Worm (Caenorhabditis elegans) whole organism, L4/young adult: ENCODE data around the gene bbs-4.

Source experiments
- W03F9.2 ChIP-seq: fragments of 150-350 bp; optimal IDR thresholded peaks from 2 replicates; lab custom pipeline; 2014; ENCODE audit warnings: missing biosample characterization, missing genetic modification characterization
- dao-5 ChIP-seq: sonication (generic microtip); optimal IDR thresholded peaks from 2 replicates; lab custom pipeline; 2016; ENCODE audit warnings: missing genotype, missing genetic modification characterization, moderate library complexity, missing compliant biosample characterization
- him-1 ChIP-seq: sonication (generic microtip); optimal IDR thresholded peaks from 2 replicates; lab custom pipeline; 2016; ENCODE audit warnings: missing genotype, missing genetic modification reagents, missing genetic modification characterization, missing compliant biosample characterization

The bbs-4 gene

ce11 chrIII:9597044-9597443 is 15.0 kb downstream of the bbs-4 start, which contains the start of gene C48B4.12:
C48B4.12 (plus strand) TSS chrIII:9597344.
- TF ChIP-seq dao-5 (tag; lab: Kevin White, UChicago) (no peak), him-1 (no peak), W03F9.2 (tag; lab: Kevin White, UChicago) (no peak)

ce11 chrIII:9595563-9595962 is 16.4 kb downstream of the bbs-4 start, which contains the start of gene rom-2:
rom-2 (minus strand) TSS chrIII:9595663.
- TF ChIP-seq W03F9.2 (tag; lab: Kevin White, UChicago) (no peak), dao-5 (tag; lab: Kevin White, UChicago) (no peak), him-1 (no peak)

DNA sequence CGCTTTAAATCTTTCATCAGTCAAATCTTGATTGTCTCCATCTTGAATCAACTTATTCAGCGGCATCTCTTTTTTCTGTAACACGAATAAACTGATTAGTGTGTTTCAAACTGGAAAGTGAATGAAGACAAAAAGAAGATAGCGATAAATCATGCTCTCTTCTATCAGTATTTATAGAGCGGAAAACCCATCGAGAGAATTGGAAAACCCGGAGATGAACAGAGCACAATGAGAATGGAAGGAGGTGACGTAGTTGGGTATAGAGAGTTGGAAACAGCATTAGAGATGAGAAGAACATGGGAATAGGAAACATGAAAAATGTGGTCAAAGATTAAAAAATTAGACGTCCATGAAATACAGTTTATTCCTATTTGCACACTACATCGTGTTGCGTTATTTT is 19.9 kb downstream of the bbs-4 start, which contains the start of gene acox-1.5:
acox-1.5 (minus strand) TSS at position 75 of the 400 bp plus-strand sequence.
- TF ChIP-seq him-1 (no peak), W03F9.2 (tag; lab: Kevin White, UChicago) (no peak), dao-5 (tag; lab: Kevin White, UChicago) (no peak)

DNA sequence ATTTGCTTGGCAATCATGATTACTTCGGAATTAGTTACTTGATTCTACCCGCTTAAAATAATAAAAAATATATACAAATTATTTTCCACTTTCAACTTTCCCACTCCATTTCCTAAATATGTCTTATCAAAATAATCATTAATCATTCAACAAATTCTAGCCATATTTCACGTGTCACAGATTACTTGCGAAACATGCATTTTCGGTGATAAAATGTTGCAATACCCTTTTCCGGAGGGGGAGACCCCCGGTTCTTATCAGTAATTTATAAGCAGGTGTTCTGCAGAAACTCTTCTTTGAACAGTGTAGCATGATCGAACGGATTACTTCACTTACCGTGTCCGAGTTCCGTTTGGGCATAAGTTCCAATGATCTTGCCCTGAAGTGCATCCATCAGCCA is 21.8 kb downstream of the bbs-4 start:
- TF ChIP-seq him-1 (no peak), dao-5 (tag; lab: Kevin White, UChicago) (no peak), W03F9.2 (tag; lab: Kevin White, UChicago) (no peak)

- TF ChIP-seq him-1 (no peak), W03F9.2 (tag; lab: Kevin White, UChicago) (no peak), dao-5 (tag; lab: Kevin White, UChicago) (no peak)
Measured at ce11 chrIII:9585314-9585713, 26.7 kb downstream of the bbs-4 start.

ce11 chrIII:9583224-9583623 is 28.8 kb downstream of the bbs-4 start:
- no peak for TF ChIP-seq him-1
- TF ChIP-seq dao-5 (tag; lab: Kevin White, UChicago) = no peak
- TF ChIP-seq W03F9.2 (tag; lab: Kevin White, UChicago) = no peak

DNA sequence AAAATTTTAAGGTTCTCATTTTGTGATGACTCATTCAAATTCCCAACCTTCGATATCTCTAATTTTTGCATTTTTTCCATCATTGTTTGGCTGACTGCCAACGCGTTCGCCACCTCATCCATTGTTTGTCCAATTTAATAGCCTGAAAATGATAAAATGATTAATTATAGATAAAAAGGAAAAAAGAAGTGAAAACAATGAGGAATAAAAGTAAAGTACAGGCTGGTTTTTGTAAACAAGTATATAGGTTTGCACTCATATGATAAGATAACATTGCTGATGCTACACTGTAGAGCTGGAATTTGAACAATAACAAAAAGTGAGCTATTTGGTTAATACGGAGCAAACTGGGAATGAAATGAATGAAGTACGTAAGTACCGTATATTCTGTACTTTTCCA is 29.8 kb downstream of the bbs-4 start, which contains the start of gene C48B4.3:
C48B4.3 (minus strand) TSS at position 149 of the 400 bp plus-strand sequence.
- TF ChIP-seq W03F9.2 (tag; lab: Kevin White, UChicago) (no peak), dao-5 (tag; lab: Kevin White, UChicago) (no peak), him-1 (no peak)

DNA sequence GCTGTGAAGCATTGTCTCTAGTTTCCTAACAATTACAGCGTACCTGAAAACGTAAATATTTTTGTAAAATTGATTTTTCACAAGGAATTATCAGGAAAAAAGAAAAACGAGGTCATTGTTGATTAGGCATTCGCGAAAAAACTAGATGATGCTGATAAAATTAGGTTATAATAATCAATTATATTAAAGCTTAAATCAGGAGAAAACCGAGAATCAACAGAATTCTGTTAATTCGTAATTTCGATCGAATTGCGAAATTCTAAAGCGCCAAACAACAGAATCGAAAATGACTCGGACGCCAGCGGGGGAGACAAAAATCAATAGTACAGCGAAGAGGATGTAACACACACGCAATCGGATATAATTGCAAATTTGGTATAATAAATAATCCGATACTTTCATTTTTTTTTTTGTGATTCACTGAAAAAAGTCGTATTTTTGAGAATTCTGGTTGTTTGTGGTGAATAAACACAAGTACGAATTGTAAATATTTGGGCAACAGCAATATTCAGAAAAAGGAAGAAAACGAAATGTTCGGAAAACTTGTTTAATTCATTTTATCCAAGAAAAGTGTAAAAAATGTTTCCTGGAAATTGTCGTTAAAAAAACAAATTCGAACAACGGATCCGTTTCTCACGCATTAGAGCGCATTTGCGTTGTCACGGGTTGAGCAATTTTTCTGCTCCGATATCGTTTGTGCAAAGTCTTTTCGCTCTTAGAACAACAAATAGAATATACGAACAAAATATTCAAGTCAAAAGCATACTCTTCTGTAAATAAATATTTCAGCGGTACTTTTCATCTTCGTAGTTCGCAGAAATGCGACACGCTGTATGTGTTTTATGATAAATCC is 31.7 kb downstream of the bbs-4 start, which contains the start of gene ced-7:
ced-7 (minus strand) TSS at position 51 of the 853 bp plus-strand sequence.
- no peak for TF ChIP-seq him-1
- TF ChIP-seq dao-5 (tag; lab: Kevin White, UChicago) = no peak
- no peak for TF ChIP-seq W03F9.2 (tag; lab: Kevin White, UChicago)

- TF ChIP-seq dao-5 (tag; lab: Kevin White, UChicago) (no peak), W03F9.2 (tag; lab: Kevin White, UChicago) (no peak), him-1 (no peak)
Measured at ce11 chrIII:9570869-9571268, 41.1 kb downstream of the bbs-4 start.

DNA sequence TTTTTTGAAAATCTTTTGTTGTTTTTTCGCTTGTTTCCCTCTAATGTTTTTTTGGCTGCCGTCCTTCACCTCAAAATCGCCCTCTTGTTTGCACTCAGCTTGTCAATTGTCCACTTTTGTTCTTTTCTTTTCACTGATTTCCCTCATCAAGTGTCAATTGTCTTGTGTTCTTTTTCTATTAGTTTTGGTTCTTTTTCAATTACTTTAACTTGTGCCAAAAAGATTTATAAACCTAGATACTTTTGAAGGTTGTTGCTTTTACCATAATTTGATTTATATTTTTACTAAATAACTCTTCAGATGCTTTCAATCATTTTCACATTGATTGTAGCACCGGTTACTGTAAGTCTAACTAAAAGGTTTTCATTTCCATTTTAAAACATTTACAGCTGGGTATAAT is 43.5 kb downstream of the bbs-4 start, which contains the start of gene C48B4.13:
C48B4.13 (plus strand) TSS at position 301 of the 400 bp plus-strand sequence.
- TF ChIP-seq dao-5 (tag; lab: Kevin White, UChicago) (no peak), him-1 (no peak), W03F9.2 (tag; lab: Kevin White, UChicago) (no peak)

DNA sequence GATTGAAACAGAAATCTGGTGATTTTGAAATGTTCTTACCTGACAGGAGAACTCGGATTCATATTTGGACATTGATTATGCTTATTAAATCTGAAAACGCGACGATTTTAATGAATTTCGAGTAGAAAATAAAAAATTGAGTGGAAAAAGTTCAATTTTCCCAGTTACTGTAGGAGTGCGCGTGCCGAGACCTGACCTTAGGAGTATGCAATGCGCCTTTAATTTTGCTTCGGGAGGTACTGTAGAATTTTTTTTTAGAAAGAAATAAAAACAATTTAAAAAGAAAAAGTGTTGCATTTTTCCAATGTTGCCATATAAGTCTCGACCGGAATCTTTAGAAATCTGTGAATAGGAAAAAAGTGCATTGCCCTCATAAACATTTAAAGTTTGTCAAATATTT is 46.0 kb downstream of the bbs-4 start, which contains the start of gene C48B4.11:
C48B4.11 (minus strand) TSS at position 143 of the 400 bp plus-strand sequence.
- TF ChIP-seq W03F9.2 (tag; lab: Kevin White, UChicago) (no peak), dao-5 (tag; lab: Kevin White, UChicago) (no peak), him-1 (no peak)

DNA sequence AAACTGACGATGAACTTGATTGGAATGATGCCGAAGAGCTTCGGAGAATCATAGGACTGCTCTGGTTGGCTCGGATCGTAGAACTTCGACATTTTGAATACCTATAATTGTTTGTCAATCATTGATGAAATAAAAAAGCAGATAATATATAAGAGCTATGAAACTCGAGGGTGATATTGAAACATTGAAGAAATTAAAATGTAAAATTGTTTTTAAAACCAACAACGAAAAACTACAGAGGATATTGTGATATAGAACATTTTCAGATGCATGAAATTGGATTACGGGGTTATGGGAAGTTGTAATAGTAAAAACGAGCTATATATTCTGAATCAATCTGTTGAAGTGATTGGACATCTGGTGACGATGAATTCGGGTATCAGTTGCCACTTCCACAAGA is 47.6 kb downstream of the bbs-4 start, which contains the start of gene C48B4.10:
C48B4.10 (minus strand) TSS at position 101 of the 400 bp plus-strand sequence.
- TF ChIP-seq W03F9.2 (tag; lab: Kevin White, UChicago) (no peak), dao-5 (tag; lab: Kevin White, UChicago) (no peak), him-1 (no peak)

DNA sequence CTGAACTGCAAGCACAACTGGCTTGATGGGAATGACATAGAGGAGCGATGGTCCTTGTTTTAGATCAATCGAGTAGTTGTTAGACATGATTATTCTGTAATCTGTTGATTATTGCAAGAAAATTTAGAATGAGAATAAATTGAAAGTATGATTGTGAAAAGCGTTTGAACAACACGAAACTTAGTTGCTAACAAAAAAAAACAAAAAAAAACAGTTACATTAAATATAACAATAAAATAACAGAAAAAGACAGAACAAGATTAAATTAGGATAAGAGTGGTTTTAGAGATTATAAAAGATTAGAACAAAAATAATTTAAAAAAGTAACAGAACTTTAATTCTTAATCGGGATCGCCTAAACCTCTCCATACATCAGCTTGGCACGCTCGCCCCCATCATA is 48.8 kb downstream of the bbs-4 start, which contains the start of gene C48B4.9:
C48B4.9 (minus strand) TSS at position 101 of the 400 bp plus-strand sequence.
- TF ChIP-seq him-1 (no peak), W03F9.2 (tag; lab: Kevin White, UChicago) (no peak), dao-5 (tag; lab: Kevin White, UChicago) (no peak)

DNA sequence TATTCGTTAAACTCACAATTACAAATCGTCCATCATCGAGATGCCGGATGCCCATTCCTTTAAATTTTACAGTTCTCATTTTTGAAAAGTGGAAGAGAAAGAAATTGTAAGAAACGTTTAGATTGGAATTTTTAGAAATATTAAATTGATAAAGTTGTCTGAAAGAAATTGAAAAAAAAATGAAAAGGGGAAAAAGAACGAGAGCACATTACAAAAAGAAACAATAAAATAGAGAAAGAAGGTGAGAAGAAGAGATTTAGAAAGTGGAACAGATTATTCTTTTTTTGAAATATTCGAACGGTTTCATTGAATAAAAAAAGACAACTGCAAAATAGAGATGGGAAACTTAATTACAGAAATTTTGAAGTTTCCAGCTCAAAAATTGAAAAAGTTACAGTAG is 50.8 kb downstream of the bbs-4 start, which contains the start of gene C48B4.8:
C48B4.8 (minus strand) TSS at position 101 of the 400 bp plus-strand sequence.
- TF ChIP-seq W03F9.2 (tag; lab: Kevin White, UChicago) = no peak
- no peak for TF ChIP-seq dao-5 (tag; lab: Kevin White, UChicago)
- TF ChIP-seq him-1 = no peak
